Worm (Caenorhabditis elegans) whole organism, L4/young adult: ENCODE measurements around the gene npr-2.

Source experiments
- W03F9.2 ChIP-seq: fragments of 150-350 bp; optimal IDR thresholded peaks from 2 replicates; lab custom pipeline; 2014; ENCODE audit warnings: missing biosample characterization, missing genetic modification characterization
- him-1 ChIP-seq: sonication (generic microtip); optimal IDR thresholded peaks from 2 replicates; lab custom pipeline; 2016; ENCODE audit warnings: missing genotype, missing genetic modification reagents, missing genetic modification characterization, missing compliant biosample characterization

ce11 chrIV:9614695-9615094 lies 34.8 kb upstream of the npr-2 start, which contains the start of gene elt-1:
- TF ChIP-seq him-1 (tag; lab: Kevin White, UChicago) (no peak), W03F9.2 (tag; lab: Kevin White, UChicago) (no peak)
